Worm (Caenorhabditis elegans) whole organism, L4 larva: ENCODE measurements around the gene ugt-6.

Source experiments
- D1046.2 ChIP-seq: fragments of 200-800 bp; sonication (Bioruptor generic); IDR thresholded peaks from 2 replicates; pipeline ENCODE4 v1.3.6; 2022; ENCODE audit warnings: missing genetic modification characterization, missing compliant biosample characterization
- F26F4.8 ChIP-seq: fragments of 200-800 bp; sonication (Bioruptor generic); conservative IDR thresholded peaks from 2 replicates; pipeline ENCODE4 v1.3.6; 2022; ENCODE audit warnings: missing genetic modification characterization, missing compliant biosample characterization
- F37D6.2 ChIP-seq: sonication (generic microtip); optimal IDR thresholded peaks from 2 replicates; lab custom pipeline; 2016; ENCODE audit warnings: mild to moderate bottlenecking, missing genetic modification characterization, missing compliant biosample characterization
- F49E8.2 ChIP-seq: sonication (generic microtip); optimal IDR thresholded peaks from 2 replicates; lab custom pipeline; 2016; ENCODE audit warnings: missing compliant biosample characterization, mild to moderate bottlenecking, missing genetic modification characterization, borderline replicate concordance
- R02D3.7 ChIP-seq: fragments of 150-350 bp; sonication (generic microtip); optimal IDR thresholded peaks from 3 replicates; lab custom pipeline; 2014; ENCODE audit warnings: missing biosample characterization, missing genetic modification characterization
- T20F7.1 ChIP-seq: fragments of 200-800 bp; sonication (Bioruptor generic); optimal IDR thresholded peaks from 2 replicates; lab custom pipeline; 2018; ENCODE audit warnings: mild to moderate bottlenecking, missing genetic modification characterization, missing compliant biosample characterization
- T26A8.4 ChIP-seq: fragments of 200-800 bp; sonication (Bioruptor generic); IDR thresholded peaks from 2 replicates; pipeline ENCODE4 v1.3.6; 2022; ENCODE audit warnings: missing genetic modification characterization, missing compliant biosample characterization
- Y105C5A.15 ChIP-seq: fragments of 200-800 bp; sonication (Bioruptor generic); IDR thresholded peaks from 2 replicates; pipeline ENCODE4 v1.3.6; 2022; ENCODE audit warnings: missing genetic modification characterization, missing compliant biosample characterization
- Y48G9A.11 ChIP-seq: fragments of 200-800 bp; sonication (Bioruptor generic); IDR thresholded peaks from 2 replicates; pipeline ENCODE4 v1.3.6; 2022; ENCODE audit warnings: missing genetic modification reagents, missing genetic modification characterization, missing compliant biosample characterization
- Y75B8A.6 ChIP-seq: fragments of 200-800 bp; sonication (Bioruptor generic); IDR thresholded peaks from 2 replicates; pipeline ENCODE4 v1.3.6; 2022; ENCODE audit warnings: missing genetic modification reagents, missing genetic modification characterization, missing compliant biosample characterization
- ZK546.5 ChIP-seq, 2 experiments: sonication (generic microtip); optimal IDR thresholded peaks; 2 replicates each; lab custom pipeline; 2017; ENCODE audit warnings: missing biosample characterization in 2 of 2, missing genetic modification characterization in 2 of 2
- aha-1 ChIP-seq: fragments of 150-350 bp; peaks from one replicate; lab custom pipeline; 2014; ENCODE audit warnings: missing biosample characterization, missing genetic modification characterization
- aly-2 ChIP-seq: sonication (generic microtip); optimal IDR thresholded peaks from 2 replicates; lab custom pipeline; 2018; ENCODE audit warnings: missing biosample characterization, missing genetic modification characterization
- ama-1 ChIP-seq: fragments of 150-350 bp; optimal IDR thresholded peaks from 2 replicates; lab custom pipeline; 2014; ENCODE audit warnings: inconsistent platforms, mixed read lengths
- ceh-32 ChIP-seq: sonication (generic microtip); optimal IDR thresholded peaks from 2 replicates; lab custom pipeline; 2016; ENCODE audit warnings: mild to moderate bottlenecking, missing genetic modification characterization, missing compliant biosample characterization; ENCODE audit not compliant: poor library complexity
- ces-1 ChIP-seq: fragments of 150-350 bp; sonication (generic microtip); optimal IDR thresholded peaks from 4 replicates; lab custom pipeline; 2014; ENCODE audit warnings: missing biosample characterization, missing genetic modification reagents, missing genetic modification characterization
- cey-2 ChIP-seq: sonication (generic microtip); optimal IDR thresholded peaks from 3 replicates; lab custom pipeline; 2017; ENCODE audit warnings: missing genetic modification characterization, mild to moderate bottlenecking, missing compliant biosample characterization, antibody characterized with exemption, borderline replicate concordance; ENCODE audit not compliant: insufficient read depth
- ctbp-1 ChIP-seq: fragments of 200-800 bp; sonication (Bioruptor generic); IDR thresholded peaks from 2 replicates; pipeline ENCODE4 v1.3.6; 2022; ENCODE audit warnings: missing genetic modification reagents, missing genetic modification characterization, missing compliant biosample characterization
- daf-16 ChIP-seq, 3 experiments: sonication (generic microtip); optimal IDR thresholded peaks; 2 replicates each; lab custom pipeline; 2016 to 2017; ENCODE audit warnings: missing genetic modification characterization in 3 of 3, missing genetic modification reagents in 3 of 3, mild to moderate bottlenecking in 2 of 3, missing compliant biosample characterization in 2 of 3, missing biosample characterization in 1 of 3, moderate library complexity in 1 of 3
- daf-19 ChIP-seq: fragments of 200-800 bp; sonication (Bioruptor generic); conservative IDR thresholded peaks from 2 replicates; pipeline ENCODE4 v1.3.6; 2022; ENCODE audit warnings: missing genetic modification characterization, missing compliant biosample characterization
- daf-8 ChIP-seq: fragments of 200-800 bp; sonication (Bioruptor generic); IDR thresholded peaks from 2 replicates; pipeline ENCODE4 v1.3.6; 2022; ENCODE audit warnings: missing genetic modification characterization, missing compliant biosample characterization
- dve-1 ChIP-seq: sonication (generic microtip); optimal IDR thresholded peaks from 2 replicates; lab custom pipeline; 2017; ENCODE audit warnings: antibody characterized with exemption, mild to moderate bottlenecking, missing genetic modification characterization, missing compliant biosample characterization; ENCODE audit not compliant: insufficient read depth
- egl-43 ChIP-seq: fragments of 200-800 bp; sonication (Bioruptor generic); IDR thresholded peaks from 2 replicates; pipeline ENCODE4 v1.3.6; 2022; ENCODE audit warnings: missing genetic modification reagents, missing genetic modification characterization, missing compliant biosample characterization
- lim-7 ChIP-seq: fragments of 200-800 bp; sonication (Bioruptor generic); IDR thresholded peaks from 2 replicates; pipeline ENCODE4 v1.3.6; 2022; ENCODE audit warnings: missing genetic modification characterization, missing compliant biosample characterization
- lin-15B ChIP-seq: fragments of 150-350 bp; sonication (generic microtip); optimal IDR thresholded peaks from 3 replicates; lab custom pipeline; 2014; ENCODE audit warnings: missing biosample characterization, missing genetic modification characterization
- lin-29 ChIP-seq: fragments of 200-800 bp; sonication (Bioruptor generic); IDR thresholded peaks from 2 replicates; pipeline ENCODE4 v1.3.6; 2022; ENCODE audit warnings: missing genetic modification reagents, missing genetic modification characterization, missing compliant biosample characterization
- mdl-1 ChIP-seq, 2 experiments: fragments of 150-350 bp in 1 of 2; sonication (generic microtip) in 1 of 2; optimal IDR thresholded peaks; 2 replicates each; lab custom pipeline; 2014 to 2017; ENCODE audit warnings: missing biosample characterization in 2 of 2, missing genetic modification characterization in 2 of 2
- mxl-2 ChIP-seq: fragments of 200-800 bp; sonication (Bioruptor generic); conservative IDR thresholded peaks from 2 replicates; pipeline ENCODE4 v1.3.6; 2022; ENCODE audit warnings: missing genetic modification reagents, missing genetic modification characterization, missing compliant biosample characterization
- nhr-237 ChIP-seq: sonication (generic microtip); optimal IDR thresholded peaks from 2 replicates; lab custom pipeline; 2017; ENCODE audit warnings: missing biosample characterization, missing genetic modification characterization
- nhr-42 ChIP-seq: fragments of 200-800 bp; sonication (Bioruptor generic); IDR thresholded peaks from 2 replicates; pipeline ENCODE4 v1.3.6; 2022; ENCODE audit warnings: missing genetic modification characterization, missing compliant biosample characterization
- nhr-48 ChIP-seq: sonication (generic microtip); optimal IDR thresholded peaks from 2 replicates; lab custom pipeline; 2016; ENCODE audit warnings: mild to moderate bottlenecking, missing genetic modification characterization, missing compliant biosample characterization
- nhr-6 ChIP-seq: fragments of 150-350 bp; optimal IDR thresholded peaks from 2 replicates; lab custom pipeline; 2014; ENCODE audit warnings: missing biosample characterization, missing genetic modification characterization
- nhr-77 ChIP-seq: fragments of 150-350 bp; optimal IDR thresholded peaks from 2 replicates; lab custom pipeline; 2014; ENCODE audit warnings: missing biosample characterization, missing genetic modification characterization
- set-16 ChIP-seq: fragments of 200-800 bp; sonication (Bioruptor generic); IDR thresholded peaks from 2 replicates; pipeline ENCODE4 v1.3.6; 2022; ENCODE audit warnings: missing genetic modification reagents, missing genetic modification characterization, missing compliant biosample characterization
- tag-97 ChIP-seq: fragments of 200-800 bp; sonication (Bioruptor generic); IDR thresholded peaks from 2 replicates; pipeline ENCODE4 v1.3.6; 2022; ENCODE audit warnings: missing genetic modification characterization, missing compliant biosample characterization
- tra-1 ChIP-seq: fragments of 200-800 bp; sonication (Bioruptor generic); IDR thresholded peaks from 2 replicates; pipeline ENCODE4 v1.3.6; 2022; ENCODE audit warnings: missing genetic modification reagents, missing genetic modification characterization, missing compliant biosample characterization
- unc-39 ChIP-seq: sonication (generic microtip); optimal IDR thresholded peaks from 2 replicates; lab custom pipeline; 2017; ENCODE audit warnings: missing biosample characterization, missing genetic modification characterization
- unc-62 ChIP-seq, 3 experiments: fragments of 150-350 bp in 1 of 3; sonication (generic microtip); optimal IDR thresholded peaks in 2 of 3; peaks in 1 of 3; 1 replicate in 1 of 3; 2 replicates in 2 of 3; lab custom pipeline; 2014 to 2017; ENCODE audit warnings: missing biosample characterization in 3 of 3, missing genetic modification characterization in 3 of 3, missing genetic modification reagents in 3 of 3, missing genotype in 1 of 3
- vab-7 ChIP-seq: fragments of 200-800 bp; sonication (Bioruptor generic); IDR thresholded peaks from 2 replicates; pipeline ENCODE4 v1.3.6; 2022; ENCODE audit warnings: missing genetic modification reagents, missing genetic modification characterization, missing compliant biosample characterization
- zfp-3 ChIP-seq: fragments of 200-800 bp; sonication (Bioruptor generic); conservative IDR thresholded peaks from 2 replicates; pipeline ENCODE4 v1.3.6; 2022; ENCODE audit warnings: missing genetic modification reagents, missing genetic modification characterization, missing compliant biosample characterization
- zip-11 ChIP-seq: fragments of 200-800 bp; sonication (Bioruptor generic); IDR thresholded peaks from 2 replicates; pipeline ENCODE4 v1.3.6; 2022; ENCODE audit warnings: missing genetic modification characterization, missing compliant biosample characterization
- zip-2 ChIP-seq: fragments of 150-350 bp; optimal IDR thresholded peaks from 2 replicates; lab custom pipeline; 2014; ENCODE audit warnings: missing biosample characterization, missing genetic modification characterization

ugt-6 gene

DNA sequence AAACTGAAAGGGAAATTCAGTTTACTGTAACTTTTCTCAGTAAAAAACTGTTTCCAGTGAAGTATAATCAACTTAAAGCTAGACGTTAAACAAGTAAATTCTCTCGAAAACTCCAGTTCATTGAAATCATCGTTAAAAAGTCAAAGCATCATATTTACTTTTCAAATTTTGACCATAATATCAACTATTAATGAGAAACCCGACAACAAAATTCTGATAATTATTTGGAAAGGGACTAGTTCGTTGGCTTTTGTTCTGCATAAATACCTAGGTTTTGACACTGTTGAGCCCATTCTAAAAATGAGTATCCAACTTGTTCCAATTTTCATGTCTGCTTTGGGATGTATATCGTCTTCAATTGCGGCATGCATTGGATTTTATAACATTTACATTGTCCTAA is 8.2 kb upstream of the ugt-6 start, which contains the start of gene ZC443.7:
Gene ZC443.7 (plus strand): TSS at position 301 of the 400 bp plus-strand sequence.
- no peak for TF ChIP-seq set-16 (GFP tag; lab: Robert Waterston, UW)
- no peak for TF ChIP-seq T26A8.4
- TF ChIP-seq ZK546.5 (tag; optimal IDR thresholded peaks at IDR 0.05; lab: Kevin White, UChicago) = no peak
- no peak for TF ChIP-seq lim-7 (GFP tag; lab: Robert Waterston, UW)
- TF ChIP-seq zip-11 (GFP tag; lab: Robert Waterston, UW) = no peak
- TF ChIP-seq tra-1 = no peak
- no peak for TF ChIP-seq lin-29 (GFP tag; lab: Robert Waterston, UW)
- no peak for TF ChIP-seq zip-2 (tag; lab: Kevin White, UChicago)
- no peak for TF ChIP-seq Y75B8A.6
- TF ChIP-seq ctbp-1 = no peak
- TF ChIP-seq daf-16 (GFP tag; optimal IDR thresholded peaks at IDR 0.05; lab: Kevin White, UChicago) = no peak
- no peak for TF ChIP-seq daf-16 (tag; optimal IDR thresholded peaks at IDR 0.05; lab: Kevin White, UChicago)
- no peak for TF ChIP-seq F37D6.2
- TF ChIP-seq Y105C5A.15 (GFP tag; lab: Robert Waterston, UW) = no peak
- TF ChIP-seq nhr-6 = no peak
- TF ChIP-seq ces-1 (GFP tag; lab: Kevin White, UChicago) = no peak
- no peak for TF ChIP-seq lin-15B
- no peak for TF ChIP-seq zfp-3
- TF ChIP-seq Y48G9A.11 (GFP tag; lab: Robert Waterston, UW) = no peak

DNA sequence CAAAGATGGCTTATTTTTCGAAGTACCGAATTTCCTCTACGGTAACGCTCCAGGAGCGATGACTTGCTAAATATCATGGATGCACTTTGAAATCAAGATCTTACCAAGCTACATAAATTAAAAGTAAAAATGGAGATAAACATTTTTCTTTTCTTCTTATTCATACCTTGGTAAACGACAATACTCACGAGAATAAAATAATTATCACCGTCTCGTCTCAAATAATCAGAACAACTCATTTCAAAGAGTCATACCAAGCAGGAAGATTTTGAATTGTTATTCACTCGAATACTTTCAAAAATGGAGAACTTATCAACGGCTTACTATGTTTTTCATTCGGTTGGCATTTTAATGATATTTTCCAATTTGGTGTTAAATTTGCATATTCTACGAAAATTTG is 5.2 kb upstream of the ugt-6 start, which contains the start of gene srbc-45:
Gene srbc-45 (plus strand): TSS at position 301 of the 400 bp plus-strand sequence.
- TF ChIP-seq tag-97 (GFP tag; lab: Robert Waterston, UW) (no peak), nhr-42 (GFP tag; lab: Robert Waterston, UW) (no peak), daf-8 (no peak), D1046.2 (GFP tag; lab: Robert Waterston, UW) (no peak), daf-19 (GFP tag; lab: Robert Waterston, UW) (no peak), dve-1 (tag; lab: Kevin White, UChicago) (no peak), Y75B8A.6 (no peak), F49E8.2 (tag; lab: Kevin White, UChicago) (no peak), aha-1 (no peak), mxl-2 (GFP tag; lab: Robert Waterston, UW) (no peak), ama-1 (lab: Kevin White, UChicago) (no peak), T20F7.1 (GFP tag; lab: Kevin White, UChicago) (no peak), mdl-1 (tag; optimal IDR thresholded peaks at IDR 0.05; lab: Kevin White, UChicago) (no peak), daf-16 (GFP tag; optimal IDR thresholded peaks at IDR 0.05; lab: Kevin White, UChicago) (no peak), daf-16 (tag; optimal IDR thresholded peaks at IDR 0.05; lab: Kevin White, UChicago) (no peak)

DNA sequence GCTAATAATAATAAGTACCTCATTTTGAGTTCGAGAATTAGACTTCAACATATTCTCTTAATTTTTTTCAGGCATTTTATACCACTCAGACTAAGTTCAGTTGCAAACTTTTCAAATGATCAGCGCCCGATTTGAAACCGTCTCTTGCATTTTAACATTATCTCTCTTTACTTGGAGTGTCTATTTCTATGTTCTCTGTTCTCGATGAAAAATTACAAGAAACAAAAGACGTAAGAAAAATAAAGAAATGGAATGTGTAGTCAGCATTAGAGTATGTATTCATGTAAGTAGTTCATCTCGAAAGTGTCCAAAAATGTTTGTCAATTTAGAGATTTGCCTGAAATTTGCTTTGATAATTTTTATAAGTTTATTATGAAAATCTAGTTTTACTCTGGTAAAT is 2.1 kb upstream of the ugt-6 start, which contains the start of gene ugt-3:
Gene ugt-3 (minus strand): TSS at position 101 of the 400 bp plus-strand sequence.
- TF ChIP-seq nhr-237 (tag; lab: Kevin White, UChicago) (no peak), ceh-32 (tag; lab: Kevin White, UChicago) (no peak), unc-39 (tag; lab: Kevin White, UChicago) (no peak), nhr-48 (tag; lab: Kevin White, UChicago) (no peak), egl-43 (GFP tag; lab: Robert Waterston, UW) (no peak), set-16 (GFP tag; lab: Robert Waterston, UW) (no peak), unc-62 (GFP tag; optimal IDR thresholded peaks at IDR 0.05 in 1 of 2; lab: Kevin White, UChicago) (no peak), unc-62 (tag; optimal IDR thresholded peaks at IDR 0.05; lab: Kevin White, UChicago) (no peak), tra-1 (no peak), nhr-42 (GFP tag; lab: Robert Waterston, UW) (no peak), cey-2 (no peak), F37D6.2 (no peak), F26F4.8 (GFP tag; lab: Robert Waterston, UW) (no peak), vab-7 (no peak), ama-1 (lab: Kevin White, UChicago) (no peak), R02D3.7 (tag; lab: Kevin White, UChicago) (no peak), nhr-77 (tag; lab: Kevin White, UChicago) (no peak), aly-2 (tag; lab: Kevin White, UChicago) (no peak), Y75B8A.6 (no peak)
- TF ChIP-seq, all 104 proteins: peak for 0
